Fruit fly (Drosophila melanogaster): ENCODE measurements around the gene CG34112.

CG34112 gene

dm6 chr3R:4381079-4381919 is 12.8 kb downstream of the CG34112 start, which contains the start of gene Cont (continued):
- TF ChIP-seq CG12391 (tag; optimal IDR thresholded peaks at IDR 0.05): peak; percentile 20
- TF ChIP-seq Sin3A (optimal IDR thresholded peaks at IDR 0.05): peak; percentile 40
- peak; percentile 27 for TF ChIP-seq Adf1 (GFP tag; IDR thresholded peaks at IDR 0.05)
- TF ChIP-seq Side (GFP tag; optimal IDR thresholded peaks at IDR 0.05): no peak
- TF ChIP-seq Dip3 (GFP tag; optimal IDR thresholded peaks at IDR 0.05): no peak
- no peak for TF ChIP-seq yki (optimal IDR thresholded peaks at IDR 0.05)
- peak; percentile 14; the same call in 1 of the 4 replicates for TF ChIP-seq Gug (GFP tag; IDR thresholded peaks at IDR 0.05)
- no peak for TF ChIP-seq kah (GFP tag; optimal IDR thresholded peaks at IDR 0.05)
- TF ChIP-seq bowl (GFP tag; IDR thresholded peaks at IDR 0.05): no peak
- TF ChIP-seq CHES-1-like (GFP tag; optimal IDR thresholded peaks at IDR 0.05): no peak
- no peak for TF ChIP-seq Poxn (GFP tag; IDR thresholded peaks at IDR 0.05)
- TF ChIP-seq Xrp1 (GFP tag; IDR thresholded peaks at IDR 0.05): 0 out of 2 replicates have a peak, but pooled peaks have one; percentile 21
- no peak for TF ChIP-seq CG9437 (GFP tag; optimal IDR thresholded peaks at IDR 0.05)
- TF ChIP-seq lilli (GFP tag; optimal IDR thresholded peaks at IDR 0.05): peak; percentile 49
- peak; percentile 59 for TF ChIP-seq Rfx (GFP tag; IDR thresholded peaks at IDR 0.05)
- peak; percentile 57 for TF ChIP-seq Elba2 (GFP tag; optimal IDR thresholded peaks at IDR 0.05)
- TF ChIP-seq gro (GFP tag; optimal IDR thresholded peaks at IDR 0.05): peak; percentile 62
- peak; percentile 5 for TF ChIP-seq grau (tag; optimal IDR thresholded peaks at IDR 0.05)
- no peak for TF ChIP-seq chm (GFP tag; IDR thresholded peaks at IDR 0.05)
- no peak for TF ChIP-seq org-1 (GFP tag; optimal IDR thresholded peaks at IDR 0.05)
- peak; percentile 97 for TF ChIP-seq ato (GFP tag; IDR thresholded peaks at IDR 0.05; ENCODE audit: partially characterized antibody)
- TF ChIP-seq CG11560 (tag; IDR thresholded peaks at IDR 0.05): peak; percentile 92
- TF ChIP-seq tin (GFP tag; optimal IDR thresholded peaks at IDR 0.05): no peak
- no peak for TF ChIP-seq PHDP (tag; optimal IDR thresholded peaks at IDR 0.05)
- TF ChIP-seq Ada2b (GFP tag; IDR thresholded peaks at IDR 0.05): no peak
- peak in 1 of 2 experiments; percentile 14 for TF ChIP-seq Pdp1 (GFP tag; optimal IDR thresholded peaks at IDR 0.05)
- TF ChIP-seq CG6683 (GFP tag; optimal IDR thresholded peaks at IDR 0.05): no peak
- peak; percentile 12 for TF ChIP-seq CG15479 (GFP tag; optimal IDR thresholded peaks at IDR 0.05)
- no peak for TF ChIP-seq CG10654 (GFP tag; optimal IDR thresholded peaks at IDR 0.05)
- TF ChIP-seq Opbp (GFP tag; IDR thresholded peaks at IDR 0.05; ENCODE audit: partially characterized antibody): peak; percentile 97
- no peak for TF ChIP-seq CG11247 (GFP tag; IDR thresholded peaks at IDR 0.05)
- TF ChIP-seq ci (GFP tag; IDR thresholded peaks at IDR 0.05): 0 out of 3 replicates have a peak, but pooled peaks have one; percentile 53
- peak; percentile 2 for TF ChIP-seq CoRest (tag; optimal IDR thresholded peaks at IDR 0.05)
- no peak for TF ChIP-seq scrt (GFP tag; optimal IDR thresholded peaks at IDR 0.05)
- peak; percentile 94 for TF ChIP-seq nerfin-2 (GFP tag; IDR thresholded peaks at IDR 0.05; ENCODE audit: partially characterized antibody)
- no peak for TF ChIP-seq wor (GFP tag; IDR thresholded peaks at IDR 0.05)
- no peak for TF ChIP-seq CG16815 (GFP tag; optimal IDR thresholded peaks at IDR 0.05)
- TF ChIP-seq Mrtf (GFP tag; IDR thresholded peaks at IDR 0.05): no peak
- TF ChIP-seq CG16813 (GFP tag; IDR thresholded peaks at IDR 0.05; ENCODE audit: partially characterized antibody): peak; percentile 93
- TF ChIP-seq ewg (GFP tag; optimal IDR thresholded peaks at IDR 0.05): peak; percentile 6
